Worm (Caenorhabditis elegans) whole organism, L2 larva: ENCODE measurements around the gene ZK669.3.

ENCODE experiments used
- C34F6.9 ChIP-seq: fragments of 150-350 bp; optimal IDR thresholded peaks from 2 replicates; lab custom pipeline; 2014; ENCODE audit warnings: missing biosample characterization, missing genetic modification characterization
- R02D3.7 ChIP-seq: fragments of 150-350 bp; optimal IDR thresholded peaks from 2 replicates; lab custom pipeline; 2014; ENCODE audit warnings: missing biosample characterization, missing genetic modification characterization
- Y55F3AM.14 ChIP-seq: fragments of 200-800 bp; sonication (Bioruptor generic); optimal IDR thresholded peaks from 2 replicates; lab custom pipeline; 2018; ENCODE audit warnings: mild to moderate bottlenecking, missing genetic modification characterization, missing compliant biosample characterization
- ZK546.5 ChIP-seq: sonication (generic microtip); optimal IDR thresholded peaks from 2 replicates; lab custom pipeline; 2017; ENCODE audit warnings: missing biosample characterization, missing genetic modification characterization
- alr-1 ChIP-seq: fragments of 150-350 bp; optimal IDR thresholded peaks from 2 replicates; lab custom pipeline; 2014; ENCODE audit warnings: missing biosample characterization, missing genetic modification characterization
- aly-2 ChIP-seq: fragments of 150-350 bp; optimal IDR thresholded peaks from 2 replicates; lab custom pipeline; 2014; ENCODE audit warnings: missing biosample characterization, missing genetic modification characterization
- ceh-16 ChIP-seq: fragments of 150-350 bp; optimal IDR thresholded peaks from 2 replicates; lab custom pipeline; 2014; ENCODE audit warnings: missing biosample characterization, missing genetic modification characterization
- ceh-82 ChIP-seq: fragments of 150-350 bp; optimal IDR thresholded peaks from 2 replicates; lab custom pipeline; 2014; ENCODE audit warnings: missing biosample characterization, missing genetic modification characterization
- crh-2 ChIP-seq: sonication (generic microtip); optimal IDR thresholded peaks from 2 replicates; lab custom pipeline; 2017; ENCODE audit warnings: missing biosample characterization, missing genetic modification characterization
- dmd-4 ChIP-seq: sonication (generic microtip); optimal IDR thresholded peaks from 2 replicates; lab custom pipeline; 2017; ENCODE audit warnings: missing biosample characterization, missing genetic modification characterization
- egl-27 ChIP-seq: sonication (generic microtip); optimal IDR thresholded peaks from 3 replicates; lab custom pipeline; 2017; ENCODE audit warnings: missing biosample characterization, missing genetic modification reagents, missing genetic modification characterization
- elt-1 ChIP-seq: fragments of 150-350 bp; optimal IDR thresholded peaks from 2 replicates; lab custom pipeline; 2014; ENCODE audit warnings: missing biosample characterization, missing genetic modification characterization
- fos-1 ChIP-seq: fragments of 150-350 bp; optimal IDR thresholded peaks from 2 replicates; lab custom pipeline; 2014; ENCODE audit warnings: missing biosample characterization, missing genetic modification characterization
- lin-11 ChIP-seq: fragments of 150-350 bp; sonication (generic microtip); optimal IDR thresholded peaks from 2 replicates; lab custom pipeline; 2014; ENCODE audit warnings: missing biosample characterization, missing genetic modification characterization, inconsistent platforms, mixed read lengths
- lin-13 ChIP-seq: fragments of 150-350 bp; optimal IDR thresholded peaks from 2 replicates; lab custom pipeline; 2014; ENCODE audit warnings: missing biosample characterization, missing genetic modification reagents, missing genetic modification characterization
- lin-39 ChIP-seq: fragments of 150-350 bp; optimal IDR thresholded peaks from 2 replicates; lab custom pipeline; 2014; ENCODE audit warnings: missing biosample characterization, missing genetic modification reagents, missing genetic modification characterization
- lsy-2 ChIP-seq, 2 experiments: fragments of 150-350 bp in 1 of 2; sonication (generic microtip) in 1 of 2; optimal IDR thresholded peaks; 2 replicates each; lab custom pipeline; 2014 to 2017; ENCODE audit warnings: missing biosample characterization in 2 of 2, missing genetic modification characterization in 2 of 2
- mab-5 ChIP-seq: fragments of 150-350 bp; optimal IDR thresholded peaks from 2 replicates; lab custom pipeline; 2014; ENCODE audit warnings: missing biosample characterization, missing genetic modification characterization
- mbf-1 ChIP-seq: sonication (generic microtip); optimal IDR thresholded peaks from 2 replicates; lab custom pipeline; 2017; ENCODE audit warnings: missing biosample characterization, missing genetic modification characterization
- mdl-1 ChIP-seq, 2 experiments: fragments of 150-350 bp in 1 of 2; sonication (generic microtip) in 1 of 2; optimal IDR thresholded peaks; 2 replicates each; lab custom pipeline; 2017; ENCODE audit warnings: missing biosample characterization in 2 of 2, missing genetic modification characterization in 2 of 2
- nhr-10 ChIP-seq: sonication (generic microtip); optimal IDR thresholded peaks from 2 replicates; lab custom pipeline; 2017; ENCODE audit warnings: missing biosample characterization, missing genetic modification characterization
- nhr-12 ChIP-seq: fragments of 150-350 bp; optimal IDR thresholded peaks from 2 replicates; lab custom pipeline; 2014; ENCODE audit warnings: missing biosample characterization, missing genetic modification characterization
- nhr-129 ChIP-seq: fragments of 150-350 bp; optimal IDR thresholded peaks from 2 replicates; lab custom pipeline; 2014; ENCODE audit warnings: missing biosample characterization, missing genetic modification characterization
- nhr-21 ChIP-seq: fragments of 150-350 bp; optimal IDR thresholded peaks from 2 replicates; lab custom pipeline; 2014; ENCODE audit warnings: missing biosample characterization, missing genetic modification characterization
- nhr-23 ChIP-seq: fragments of 150-350 bp; optimal IDR thresholded peaks from 2 replicates; lab custom pipeline; 2014; ENCODE audit warnings: missing biosample characterization, missing genetic modification reagents, missing genetic modification characterization
- nhr-237 ChIP-seq: fragments of 150-350 bp; optimal IDR thresholded peaks from 2 replicates; lab custom pipeline; 2014; ENCODE audit warnings: missing biosample characterization, missing genetic modification characterization
- nhr-25 ChIP-seq: fragments of 150-350 bp; sonication (generic microtip); optimal IDR thresholded peaks from 3 replicates; lab custom pipeline; 2014; ENCODE audit warnings: missing biosample characterization, missing genetic modification characterization
- nhr-6 ChIP-seq: fragments of 150-350 bp; optimal IDR thresholded peaks from 2 replicates; lab custom pipeline; 2014; ENCODE audit warnings: missing biosample characterization, missing genetic modification characterization
- peb-1 ChIP-seq: fragments of 150-350 bp; optimal IDR thresholded peaks from 2 replicates; lab custom pipeline; 2014; ENCODE audit warnings: missing biosample characterization, missing genetic modification characterization
- skn-1 ChIP-seq: sonication (generic microtip); optimal IDR thresholded peaks from 2 replicates; lab custom pipeline; 2017; ENCODE audit warnings: missing biosample characterization, missing genetic modification characterization
- sma-3 ChIP-seq: sonication (generic microtip); optimal IDR thresholded peaks from 2 replicates; lab custom pipeline; 2016; ENCODE audit warnings: missing genetic modification reagents, missing genetic modification characterization, missing compliant biosample characterization
- sma-9 ChIP-seq, 2 experiments: fragments of 150-350 bp in 1 of 2; sonication (generic microtip) in 1 of 2; optimal IDR thresholded peaks; 2 replicates each; lab custom pipeline; 2014 to 2016; ENCODE audit warnings: missing genetic modification characterization in 2 of 2, mild to moderate bottlenecking in 1 of 2, missing biosample characterization in 1 of 2, missing compliant biosample characterization in 1 of 2, missing genetic modification reagents in 1 of 2, moderate library complexity in 1 of 2
- snpc-4 ChIP-seq: fragments of 150-350 bp; optimal IDR thresholded peaks from 2 replicates; lab custom pipeline; 2014; ENCODE audit warnings: missing biosample characterization, missing genetic modification characterization
- unc-39 ChIP-seq: fragments of 150-350 bp; optimal IDR thresholded peaks from 2 replicates; lab custom pipeline; 2014; ENCODE audit warnings: missing biosample characterization, missing genetic modification characterization
- unc-55 ChIP-seq: fragments of 150-350 bp; sonication (generic microtip); optimal IDR thresholded peaks from 3 replicates; lab custom pipeline; 2014; ENCODE audit warnings: missing biosample characterization, missing genetic modification reagents, missing genetic modification characterization
- unc-62 ChIP-seq: fragments of 150-350 bp; optimal IDR thresholded peaks from 2 replicates; lab custom pipeline; 2014; ENCODE audit warnings: missing biosample characterization, missing genetic modification reagents, missing genetic modification characterization
- ztf-4 ChIP-seq: fragments of 150-350 bp; optimal IDR thresholded peaks from 2 replicates; lab custom pipeline; 2014; ENCODE audit warnings: missing biosample characterization, missing genetic modification characterization

The ZK669.3 gene

DNA sequence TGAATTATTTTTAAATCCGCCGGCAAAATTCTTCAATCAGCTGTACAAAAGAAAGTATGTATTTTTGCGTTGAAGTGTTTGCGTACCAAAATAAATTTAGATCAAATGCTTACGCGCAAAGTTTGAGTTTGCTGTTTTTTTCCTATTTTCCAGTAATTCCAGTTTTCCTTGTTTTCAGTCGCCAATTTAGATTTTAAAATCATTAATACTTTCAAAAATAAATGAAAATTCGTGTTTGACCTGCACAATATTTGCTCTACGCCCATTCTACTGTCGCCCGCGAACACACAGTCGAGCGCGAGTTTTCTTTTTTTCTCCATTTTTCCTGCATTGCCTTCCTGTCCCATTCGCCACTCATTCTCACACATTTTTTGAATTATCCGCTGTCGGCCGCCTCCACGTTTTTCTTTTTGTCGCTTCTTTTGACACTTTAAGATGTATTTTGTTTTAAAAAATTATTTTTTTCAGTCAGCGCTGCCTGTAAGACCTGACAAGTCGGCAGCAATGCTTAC is 48.1 kb upstream of the ZK669.3 start, which contains the start of gene ptc-1:
Gene ptc-1 (plus strand): TSS at position 462 of the 512 bp plus-strand sequence.
- no peak for TF ChIP-seq sma-3 (GFP tag; lab: Kevin White, UChicago)
- TF ChIP-seq crh-2 (tag; lab: Kevin White, UChicago) = no peak

DNA sequence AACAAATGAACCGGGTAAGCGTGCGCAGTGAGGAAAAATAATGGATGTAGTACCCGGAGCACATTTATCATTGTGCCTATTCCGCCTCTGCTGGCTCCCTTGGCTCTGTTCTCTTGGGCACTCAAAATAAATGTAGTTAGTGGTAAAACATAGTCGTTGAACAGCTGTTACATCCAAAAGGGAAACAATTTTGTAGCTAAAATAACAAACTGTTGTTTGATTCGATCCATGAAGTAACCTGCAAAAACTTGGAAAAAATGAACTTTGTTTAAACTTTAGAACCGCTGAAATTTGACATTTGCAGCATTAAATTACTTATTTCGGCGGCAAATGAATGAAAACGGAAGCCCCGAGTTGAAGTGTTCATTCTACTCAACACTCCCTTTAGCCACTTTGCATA is 47.3 kb upstream of the ZK669.3 start:
- TF ChIP-seq sma-9 (GFP tag; optimal IDR thresholded peaks at IDR 0.05; lab: Kevin White, UChicago) (peak; percentile 13), sma-9 (tag; optimal IDR thresholded peaks at IDR 0.05; lab: Kevin White, UChicago) (no peak), nhr-6 (no peak), sma-3 (GFP tag; lab: Kevin White, UChicago) (no peak), ztf-4 (no peak), fos-1 (no peak), Y55F3AM.14 (GFP tag; lab: Kevin White, UChicago) (no peak), nhr-237 (tag; lab: Kevin White, UChicago) (no peak), nhr-23 (no peak)

DNA sequence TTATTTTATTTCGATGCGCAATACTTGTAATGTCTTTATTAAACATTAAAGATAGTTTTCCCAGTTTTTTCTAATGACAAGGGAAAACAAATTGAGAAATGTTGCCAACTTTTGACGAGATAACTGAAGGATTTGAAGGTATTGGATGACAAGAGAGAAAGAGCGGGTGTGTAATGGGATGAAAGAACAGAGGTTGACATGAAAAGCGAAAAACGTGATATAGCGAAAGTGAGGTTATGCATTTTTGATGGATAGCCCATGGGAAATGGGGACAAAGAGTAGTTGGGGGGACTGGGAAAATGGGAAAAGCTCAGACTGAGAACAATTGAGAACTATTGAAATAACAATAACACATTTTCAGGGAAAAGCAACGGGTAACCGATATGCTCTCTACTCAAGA is 45.8 kb upstream of the ZK669.3 start:
- TF ChIP-seq mbf-1 (tag; lab: Kevin White, UChicago) (no peak), elt-1 (tag; lab: Kevin White, UChicago) (no peak), lsy-2 (tag; optimal IDR thresholded peaks at IDR 0.05; lab: Kevin White, UChicago) (peak in 1 of 2 experiments; percentile 24), C34F6.9 (tag; lab: Kevin White, UChicago) (peak; percentile 28), nhr-129 (peak; percentile 49)

DNA sequence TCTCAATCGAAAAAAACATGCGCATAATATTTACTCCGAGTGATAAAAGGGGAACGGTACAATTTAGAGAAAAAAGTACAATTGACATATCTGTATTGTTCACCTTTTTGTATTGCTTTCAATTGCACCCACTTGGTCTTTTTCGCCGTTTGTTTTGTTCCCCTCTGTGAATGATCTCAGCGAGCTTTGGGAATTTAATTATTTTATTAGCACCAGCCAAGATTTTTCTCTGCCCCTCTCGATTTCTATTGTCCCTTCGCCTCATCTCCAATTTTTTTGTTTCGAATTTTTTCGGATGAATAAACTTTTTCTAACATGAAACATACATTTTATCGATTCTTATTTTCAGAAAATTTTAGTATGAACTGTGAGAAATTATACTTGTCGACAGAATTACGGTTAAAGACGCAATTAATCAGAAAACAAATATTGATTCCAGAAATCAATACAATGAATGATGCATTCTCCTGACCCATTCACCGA is 40.7 kb upstream of the ZK669.3 start, which contains the start of gene rev-1:
Gene rev-1 (plus strand): TSS at position 433 of the 483 bp plus-strand sequence.
- TF ChIP-seq R02D3.7 (no peak), lsy-2 (tag; optimal IDR thresholded peaks at IDR 0.05; lab: Kevin White, UChicago) (no peak), skn-1 (tag; lab: Kevin White, UChicago) (no peak)

DNA sequence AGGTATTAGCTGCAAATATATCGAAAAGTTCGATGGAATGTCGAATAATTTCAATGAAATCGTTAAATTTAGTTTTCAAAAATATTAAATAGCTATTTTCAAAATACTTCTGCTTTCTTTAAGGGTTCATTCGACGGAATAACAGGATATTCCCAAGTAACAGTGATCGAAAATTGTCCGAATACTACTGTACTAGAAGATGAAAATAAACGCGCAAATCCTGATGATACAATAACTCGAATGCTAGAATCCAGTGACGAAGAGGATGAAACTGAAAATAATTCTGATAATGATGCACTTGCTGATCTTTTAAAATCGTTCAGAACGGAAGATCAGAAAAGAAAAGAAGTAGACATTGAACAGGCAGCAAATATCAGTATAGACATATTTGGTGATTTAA is 40.2 kb upstream of the ZK669.3 start:
- no peak for TF ChIP-seq peb-1 (tag; lab: Kevin White, UChicago)
- TF ChIP-seq dmd-4 = no peak
- no peak for TF ChIP-seq nhr-12 (tag; lab: Kevin White, UChicago)
- no peak for TF ChIP-seq nhr-10 (tag; lab: Kevin White, UChicago)
- TF ChIP-seq elt-1 (tag; lab: Kevin White, UChicago) = no peak
- no peak for TF ChIP-seq lin-13 (GFP tag; lab: Kevin White, UChicago)
- TF ChIP-seq nhr-21 (tag; lab: Kevin White, UChicago) = no peak
- no peak for TF ChIP-seq mab-5 (tag; lab: Kevin White, UChicago)
- TF ChIP-seq unc-39 (tag; lab: Kevin White, UChicago) = no peak

DNA sequence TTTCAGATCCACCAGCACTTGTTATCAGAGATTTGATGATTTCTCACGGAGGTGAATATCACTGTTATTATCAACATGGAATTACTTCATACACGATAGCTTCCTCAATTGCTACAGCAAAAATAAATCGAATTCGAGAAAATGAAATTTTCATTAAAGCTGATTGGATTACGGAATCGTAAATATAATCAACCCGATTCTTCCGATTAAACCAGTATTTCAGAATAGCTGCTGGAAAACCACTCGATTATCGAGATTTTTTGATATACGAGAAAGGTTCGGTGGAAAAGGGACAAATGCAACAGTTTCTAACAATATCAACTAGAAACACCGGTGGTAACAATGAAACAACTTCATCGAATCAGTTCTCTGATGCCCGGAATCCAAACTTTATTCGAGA is 39.0 kb upstream of the ZK669.3 start:
- TF ChIP-seq Y55F3AM.14 (GFP tag; lab: Kevin White, UChicago) = no peak
- no peak for TF ChIP-seq mbf-1 (tag; lab: Kevin White, UChicago)
- TF ChIP-seq nhr-237 (tag; lab: Kevin White, UChicago) = no peak
- no peak for TF ChIP-seq snpc-4 (tag; lab: Kevin White, UChicago)
- TF ChIP-seq fos-1 = no peak
- TF ChIP-seq ceh-82 (tag; lab: Kevin White, UChicago) = no peak
- no peak for TF ChIP-seq lin-13 (GFP tag; lab: Kevin White, UChicago)
- TF ChIP-seq sma-3 (GFP tag; lab: Kevin White, UChicago) = no peak
- no peak for TF ChIP-seq alr-1
- no peak for TF ChIP-seq dmd-4
- no peak for TF ChIP-seq ceh-16

DNA sequence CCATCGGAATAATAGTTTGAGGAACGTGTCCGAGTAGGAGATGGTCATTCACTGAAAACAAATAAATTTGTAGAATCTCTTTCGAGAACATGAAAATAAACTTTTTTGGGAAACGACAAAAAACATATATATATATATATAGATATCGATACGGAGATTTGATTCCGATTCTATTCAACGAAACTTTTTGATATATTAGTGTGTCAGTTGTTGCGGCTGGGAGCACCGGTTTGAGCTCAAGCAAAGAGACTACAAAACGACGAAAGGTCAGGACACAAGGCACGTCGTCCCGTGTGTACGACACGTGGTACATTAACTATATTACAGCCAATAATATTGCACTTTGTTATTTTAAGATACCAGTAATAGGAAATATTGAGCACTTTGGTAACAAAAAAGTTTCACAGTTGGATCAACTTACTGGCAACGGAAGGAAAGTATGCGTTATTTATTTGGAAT is 33.4 kb upstream of the ZK669.3 start, which contains the start of gene best-23:
Gene best-23 (minus strand): TSS at position 51 of the 459 bp plus-strand sequence.
- TF ChIP-seq lsy-2 (tag; optimal IDR thresholded peaks at IDR 0.05; lab: Kevin White, UChicago) = peak in 1 of 2 experiments; percentile 28
- peak; percentile 29 for TF ChIP-seq sma-9 (GFP tag; optimal IDR thresholded peaks at IDR 0.05; lab: Kevin White, UChicago)
- no peak for TF ChIP-seq sma-9 (tag; optimal IDR thresholded peaks at IDR 0.05; lab: Kevin White, UChicago)
- no peak for TF ChIP-seq lin-39 (tag; lab: Kevin White, UChicago)
- no peak for TF ChIP-seq aly-2 (tag; lab: Kevin White, UChicago)
- no peak for TF ChIP-seq R02D3.7
- no peak for TF ChIP-seq dmd-4
- no peak for TF ChIP-seq unc-55 (GFP tag; lab: Kevin White, UChicago)
- no peak for TF ChIP-seq sma-3 (GFP tag; lab: Kevin White, UChicago)
- no peak for TF ChIP-seq nhr-10 (tag; lab: Kevin White, UChicago)
- TF ChIP-seq peb-1 (tag; lab: Kevin White, UChicago) = no peak
- TF ChIP-seq mdl-1 (tag; optimal IDR thresholded peaks at IDR 0.05; lab: Kevin White, UChicago) = no peak
- TF ChIP-seq ZK546.5 = no peak
- TF ChIP-seq ceh-16 = no peak
- TF ChIP-seq egl-27 (tag; lab: Kevin White, UChicago) = no peak
- TF ChIP-seq unc-62 = no peak
- no peak for TF ChIP-seq nhr-12 (tag; lab: Kevin White, UChicago)
- no peak for TF ChIP-seq fos-1
- TF ChIP-seq snpc-4 (tag; lab: Kevin White, UChicago) = no peak
- TF ChIP-seq nhr-129 = no peak
- TF ChIP-seq elt-1 (tag; lab: Kevin White, UChicago) = no peak
- TF ChIP-seq nhr-21 (tag; lab: Kevin White, UChicago) = no peak
- TF ChIP-seq skn-1 (tag; lab: Kevin White, UChicago) = no peak
- TF ChIP-seq lin-11 (tag; lab: Kevin White, UChicago) = no peak
- TF ChIP-seq nhr-25 (tag; lab: Kevin White, UChicago) = no peak
